Worm (Caenorhabditis elegans): ENCODE measurements around the gene gstk-2.
A peak's percentile ranks its signal among the peaks of the same experiment; 100 is the strongest.

Gene gstk-2

DNA sequence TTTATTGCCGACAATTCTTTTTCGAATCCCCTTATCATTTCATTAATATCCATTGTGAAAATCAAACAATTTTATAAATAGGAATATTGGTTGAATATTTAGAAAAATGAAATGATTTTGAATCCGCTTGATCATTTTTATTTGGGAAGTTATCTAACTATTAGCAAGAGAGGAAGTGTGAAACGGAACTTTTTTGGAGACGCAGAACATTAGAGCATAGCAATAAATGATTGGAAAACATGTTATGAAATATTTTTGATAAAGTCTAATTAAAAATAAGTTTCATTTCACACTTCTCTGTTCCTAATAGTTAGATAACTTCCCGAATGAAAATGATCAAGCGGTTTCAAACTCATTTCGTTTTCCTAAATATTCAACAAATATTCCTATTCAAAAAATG, 45.4 kb upstream of the gstk-2 start, which contains the start of gene F42C5.3:
Gene F42C5.3 (minus strand): TSS at position 101 of the 400 bp plus-strand sequence.
- no peak for TF ChIP-seq elt-3 (tag; optimal IDR thresholded peaks at IDR 0.05)
- no peak for TF ChIP-seq skn-1 (tag; optimal IDR thresholded peaks at IDR 0.05)
- TF ChIP-seq nhr-20 (tag; optimal IDR thresholded peaks at IDR 0.05), result no peak
- TF ChIP-seq ets-5 (GFP tag; IDR thresholded peaks at IDR 0.05), result no peak
- no peak for TF ChIP-seq hpl-2 (GFP tag; optimal IDR thresholded peaks at IDR 0.05)
- TF ChIP-seq lin-35 (GFP tag; optimal IDR thresholded peaks at IDR 0.05), result no peak
- no peak for TF ChIP-seq rnt-1 (tag; optimal IDR thresholded peaks at IDR 0.05)
- no peak for TF ChIP-seq C16A3.4 (tag; optimal IDR thresholded peaks at IDR 0.05)
- no peak for TF ChIP-seq irx-1 (tag; optimal IDR thresholded peaks at IDR 0.05)
- no peak for TF ChIP-seq egl-27 (tag; optimal IDR thresholded peaks at IDR 0.05)
- TF ChIP-seq ceh-8 (GFP tag; optimal IDR thresholded peaks at IDR 0.05), result no peak
- TF ChIP-seq lsy-2 (tag; optimal IDR thresholded peaks at IDR 0.05), result no peak
- no peak for TF ChIP-seq nhr-12 (tag; optimal IDR thresholded peaks at IDR 0.05)
- TF ChIP-seq mep-1 (tag; optimal IDR thresholded peaks at IDR 0.05), result no peak
- no peak for TF ChIP-seq efl-3 (GFP tag; optimal IDR thresholded peaks at IDR 0.05)
- TF ChIP-seq tbx-2 (tag; optimal IDR thresholded peaks at IDR 0.05), result no peak
- TF ChIP-seq mef-2 (tag; optimal IDR thresholded peaks at IDR 0.05), result no peak
- TF ChIP-seq pag-3 (tag; optimal IDR thresholded peaks at IDR 0.05; ENCODE audit: borderline replicate concordance, insufficient read depth), result no peak

DNA sequence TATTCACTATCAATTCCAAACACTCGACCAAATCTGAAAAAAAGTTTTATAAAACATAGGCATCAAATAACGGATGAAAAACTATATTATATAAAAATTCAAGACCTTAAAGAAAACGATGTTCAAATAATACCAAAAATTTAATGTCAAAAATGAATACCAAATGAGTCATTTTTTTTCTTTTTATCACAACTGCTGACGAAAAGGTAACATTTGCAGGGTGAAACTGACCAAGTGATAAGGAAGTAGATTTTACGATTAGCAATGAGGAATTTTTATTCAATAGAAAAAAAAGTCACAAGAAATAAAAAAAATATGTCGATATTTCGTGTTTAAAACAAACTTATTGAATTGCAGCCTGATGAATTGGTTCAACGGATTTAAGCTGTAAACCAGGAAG, 43.8 kb upstream of the gstk-2 start, which contains the start of gene C06E4.8:
Gene C06E4.8 (minus strand): TSS at position 37 of the 400 bp plus-strand sequence.
- TF ChIP-seq tbx-2 (tag; optimal IDR thresholded peaks at IDR 0.05) (no peak), swsn-7 (tag; optimal IDR thresholded peaks at IDR 0.05) (no peak), ceh-88 (GFP tag; IDR thresholded peaks at IDR 0.05) (no peak), mdl-1 (tag; optimal IDR thresholded peaks at IDR 0.05) (no peak), irx-1 (tag; optimal IDR thresholded peaks at IDR 0.05) (no peak), snu-23 (GFP tag; optimal IDR thresholded peaks at IDR 0.05) (no peak), elt-2 (tag; optimal IDR thresholded peaks at IDR 0.05) (no peak), zip-4 (GFP tag; optimal IDR thresholded peaks at IDR 0.05) (no peak), unc-62 (GFP tag; optimal IDR thresholded peaks at IDR 0.05) (no peak), nhr-20 (tag; optimal IDR thresholded peaks at IDR 0.05) (no peak)

- no peak for TF ChIP-seq aly-2 (tag; optimal IDR thresholded peaks at IDR 0.05)
- TF ChIP-seq ets-5 (GFP tag; IDR thresholded peaks at IDR 0.05), result 0 out of 2 replicates have a peak, but pooled peaks have one; percentile 11
- TF ChIP-seq nhr-90 (tag; optimal IDR thresholded peaks at IDR 0.05; ENCODE audit: poor library complexity), result no peak
- no peak for TF ChIP-seq hlh-4 (tag; optimal IDR thresholded peaks at IDR 0.05)
- no peak for TF ChIP-seq efl-1 (optimal IDR thresholded peaks at IDR 0.05)
- TF ChIP-seq efl-1 (GFP tag; optimal IDR thresholded peaks at IDR 0.05 in 1 of 2), result peak in 1 of 2 experiments; percentile 66
- no peak for TF ChIP-seq blmp-1 (tag; optimal IDR thresholded peaks at IDR 0.05)
- no peak for TF ChIP-seq nhr-84 (tag; optimal IDR thresholded peaks at IDR 0.05)
- TF ChIP-seq ceh-88 (GFP tag; IDR thresholded peaks at IDR 0.05), result no peak
- TF ChIP-seq lin-14 (GFP tag; optimal IDR thresholded peaks at IDR 0.05), result no peak
- TF ChIP-seq sup-37 (GFP tag; optimal IDR thresholded peaks at IDR 0.05), result no peak
Measured at ce11 chrIV:7282957-7283356, 40.9 kb upstream of the gstk-2 start, which contains the start of gene C06E4.1. C06E4.1 (plus strand) TSS chrIV:7283257.

DNA sequence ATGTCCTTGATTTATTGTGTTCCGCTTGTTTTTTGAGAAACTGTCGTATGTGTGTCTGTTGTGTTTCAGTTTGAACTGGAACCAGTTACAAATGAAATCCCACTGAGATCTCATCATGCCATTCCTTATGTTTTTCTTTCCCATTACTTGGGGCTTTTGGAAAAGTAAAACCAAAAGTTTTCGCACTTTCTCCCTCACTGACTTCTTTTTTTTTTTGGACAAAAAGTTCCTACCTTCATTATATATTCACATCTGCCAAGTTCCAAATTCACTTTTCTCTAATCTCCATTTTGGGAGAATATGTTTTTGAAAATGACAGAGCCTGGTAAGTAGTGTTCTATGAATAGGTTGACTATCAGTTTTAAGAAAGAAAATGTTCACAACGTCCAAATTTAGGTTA, 34.6 kb upstream of the gstk-2 start, which contains the start of gene C06E4.2:
Gene C06E4.2 (plus strand): TSS at position 301 of the 400 bp plus-strand sequence.
- TF ChIP-seq nhr-28 (tag; optimal IDR thresholded peaks at IDR 0.05) (no peak), mdl-1 (tag; optimal IDR thresholded peaks at IDR 0.05) (no peak), sup-37 (GFP tag; optimal IDR thresholded peaks at IDR 0.05) (no peak), unc-30 (tag; optimal IDR thresholded peaks at IDR 0.05) (no peak), aha-1 (tag; optimal IDR thresholded peaks at IDR 0.05) (no peak)
